Fruit fly (Drosophila melanogaster): ENCODE data around the gene CG4287.

The CG4287 gene

DNA sequence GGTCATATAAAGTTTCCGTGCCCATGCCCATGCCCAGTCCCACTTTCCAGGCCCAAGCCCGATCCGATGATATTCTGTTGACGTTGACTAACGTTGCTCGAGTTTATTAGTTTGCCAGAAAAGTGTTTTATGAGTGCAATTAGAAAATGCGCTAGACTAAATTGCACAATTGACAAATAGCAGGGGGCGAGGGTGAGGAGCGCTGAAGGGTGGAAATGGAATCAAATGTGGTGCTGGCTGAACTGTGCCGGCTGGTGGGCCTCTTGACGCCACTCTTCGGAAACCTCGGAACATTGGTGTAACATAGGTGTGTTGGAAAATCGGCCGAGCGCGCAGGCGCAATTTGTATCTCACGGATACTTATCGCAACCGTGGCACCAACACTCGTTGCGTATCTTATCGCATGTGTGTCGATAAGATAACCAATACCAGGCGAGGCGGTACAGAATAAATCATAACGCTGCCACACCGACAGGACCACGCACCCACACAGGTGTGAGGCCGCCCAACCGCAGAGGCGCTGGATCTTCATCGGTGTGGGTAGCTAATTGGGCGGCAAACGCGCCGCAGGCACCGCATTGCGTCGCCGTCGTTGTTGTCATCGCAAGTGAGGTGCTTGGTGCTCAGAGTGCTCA, 48.1 kb upstream of the CG4287 start (continued):
- TF ChIP-seq CHES-1-like (GFP tag; optimal IDR thresholded peaks at IDR 0.05) (no peak), NC2α (GFP tag; optimal IDR thresholded peaks at IDR 0.05) (no peak), PHDP (tag; optimal IDR thresholded peaks at IDR 0.05) (peak; percentile 2), CG3163 (GFP tag; optimal IDR thresholded peaks at IDR 0.05) (no peak), Dad (GFP tag; optimal IDR thresholded peaks at IDR 0.05) (no peak), CG13775 (GFP tag; optimal IDR thresholded peaks at IDR 0.05) (no peak), Atf-2 (GFP tag; optimal IDR thresholded peaks at IDR 0.05) (no peak), Dbx (GFP tag; IDR thresholded peaks at IDR 0.05) (peak; percentile 21; the same call in 1 of the 3 replicates), Lim3 (GFP tag; IDR thresholded peaks at IDR 0.05) (no peak), ATbp (GFP tag; optimal IDR thresholded peaks at IDR 0.05) (peak; percentile 23), tin (GFP tag; optimal IDR thresholded peaks at IDR 0.05) (no peak), C15 (GFP tag; IDR thresholded peaks at IDR 0.05) (no peak), fd64A (GFP tag; optimal IDR thresholded peaks at IDR 0.05) (peak; percentile 34), dmrt99B (tag; optimal IDR thresholded peaks at IDR 0.05) (peak; percentile 35), tgo (GFP tag; IDR thresholded peaks at IDR 0.05) (no peak), CG17912 (GFP tag; optimal IDR thresholded peaks at IDR 0.05) (peak; percentile 16), Fer3 (tag; optimal IDR thresholded peaks at IDR 0.05) (peak; percentile 7), Sox100B (GFP tag; optimal IDR thresholded peaks at IDR 0.05) (peak; percentile 30), CG8359 (GFP tag; optimal IDR thresholded peaks at IDR 0.05; ENCODE audit: borderline replicate concordance) (no peak), gt (GFP tag; IDR thresholded peaks at IDR 0.05) (no peak), ash1 (GFP tag; optimal IDR thresholded peaks at IDR 0.05) (peak; percentile 33), nerfin-1 (tag; optimal IDR thresholded peaks at IDR 0.05) (peak; percentile 25), CG11723 (GFP tag; optimal IDR thresholded peaks at IDR 0.05) (no peak), CTCF (GFP tag; optimal IDR thresholded peaks at IDR 0.05) (no peak), CG13287 (GFP tag; IDR thresholded peaks at IDR 0.05; ENCODE audit: partially characterized antibody) (no peak), crol (GFP tag; IDR thresholded peaks at IDR 0.05) (peak; percentile 73), CG8478 (optimal IDR thresholded peaks at IDR 0.05) (peak; percentile 74), CG6854 (GFP tag; optimal IDR thresholded peaks at IDR 0.05) (peak; percentile 21), CG3281 (GFP tag; optimal IDR thresholded peaks at IDR 0.05) (peak; percentile 29), mirr (GFP tag; optimal IDR thresholded peaks at IDR 0.05) (peak; percentile 57), Ptx1 (GFP tag; IDR thresholded peaks at IDR 0.05) (no peak), CG6813 (GFP tag; optimal IDR thresholded peaks at IDR 0.05) (no peak), NC2β (GFP tag; optimal IDR thresholded peaks at IDR 0.05) (no peak), Deaf1 (tag; optimal IDR thresholded peaks at IDR 0.05) (peak; percentile 57), slou (GFP tag; optimal IDR thresholded peaks at IDR 0.05) (no peak), kah (GFP tag; optimal IDR thresholded peaks at IDR 0.05) (peak; percentile 39), sens (GFP tag) (peak; percentile 41), Fer1 (GFP tag; optimal IDR thresholded peaks at IDR 0.05) (peak; percentile 47), lab (GFP tag; optimal IDR thresholded peaks at IDR 0.05) (peak; percentile 65), Bgb (GFP tag; IDR thresholded peaks at IDR 0.05; ENCODE audit: partially characterized antibody) (no peak), CG16813 (GFP tag; IDR thresholded peaks at IDR 0.05; ENCODE audit: partially characterized antibody) (no peak), CG15479 (GFP tag; optimal IDR thresholded peaks at IDR 0.05) (peak; percentile 94), Dek (tag; optimal IDR thresholded peaks at IDR 0.05) (no peak), prd (optimal IDR thresholded peaks at IDR 0.05) (no peak), prd (GFP tag; IDR thresholded peaks at IDR 0.05) (no peak), HLH3B (GFP tag; IDR thresholded peaks at IDR 0.05) (no peak), CG8089 (GFP tag; optimal IDR thresholded peaks at IDR 0.05) (no peak), kni (GFP tag; optimal IDR thresholded peaks at IDR 0.05) (no peak), Nf-YC (tag; optimal IDR thresholded peaks at IDR 0.05) (peak; percentile 91), corto (GFP tag; optimal IDR thresholded peaks at IDR 0.05) (peak; percentile 4), exex (tag; optimal IDR thresholded peaks at IDR 0.05) (peak; percentile 80)
